1 fruit fly cellular context compared by ENCODE assay signal in the genomic region with DNA sequence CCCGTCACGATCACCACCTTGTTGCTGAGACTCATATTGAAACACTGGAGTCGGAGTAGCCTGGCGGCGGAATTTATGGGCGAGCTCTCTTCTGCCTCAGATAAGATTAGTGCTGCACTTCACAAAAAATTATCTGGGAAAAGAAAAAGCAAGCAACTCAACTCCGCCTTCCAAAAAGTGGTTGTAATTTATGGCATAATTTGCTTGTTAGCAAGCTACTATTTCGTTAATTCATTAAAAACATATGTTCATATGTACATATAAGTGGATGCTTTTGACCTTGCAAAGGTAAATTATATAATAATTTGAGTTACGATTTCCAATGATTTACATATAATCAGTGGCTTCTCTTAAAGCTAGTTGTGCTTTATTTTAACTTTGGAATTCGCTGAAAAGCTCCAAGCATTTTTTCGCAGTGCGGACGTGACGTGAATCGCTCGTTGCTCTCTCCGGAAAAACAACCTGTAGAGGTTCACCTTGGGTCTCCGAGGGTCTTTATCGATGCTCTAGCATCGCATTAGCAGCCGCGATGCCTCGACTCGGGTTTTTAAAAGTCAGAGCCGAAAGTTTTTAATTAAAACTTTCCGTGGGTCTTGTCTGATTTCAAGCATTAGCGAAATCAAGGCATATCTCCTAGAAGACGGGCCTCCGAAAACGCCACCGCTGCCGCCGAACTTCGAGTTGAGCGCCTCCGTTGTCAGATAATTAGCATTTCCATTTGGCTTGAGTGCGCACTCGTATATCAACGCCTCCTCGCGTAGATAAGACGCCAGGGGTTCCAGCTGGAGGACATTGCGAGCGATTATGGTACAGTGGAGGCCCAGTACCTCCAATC.
A peak's percentile ranks its signal among the peaks of the same experiment; 100 is the strongest.
TF ChIP-seq lines count a peak whose summit lies in the region.

Gene CG3699, minus strand, starts transcription at position 51 of the 835 bp plus-strand sequence.

TF ChIP-seq in whole organism, embryonic, 481 proteins besides CTCF, POLR2A, EP300 and RAD21 (continued from another document):
- TF ChIP-seq mam (GFP tag; optimal IDR thresholded peaks at IDR 0.05; lab: Kevin White, UChicago) (peak; percentile 35), oc (tag; optimal IDR thresholded peaks at IDR 0.05; lab: Kevin White, UChicago) (no peak), CG9797 (GFP tag; optimal IDR thresholded peaks at IDR 0.05; lab: Kevin White, UChicago) (no peak), fd102C (GFP tag; optimal IDR thresholded peaks at IDR 0.05; lab: Kevin White, UChicago) (no peak), BtbVII (GFP tag; optimal IDR thresholded peaks at IDR 0.05; lab: Kevin White, UChicago) (peak; percentile 56), NFAT (GFP tag; IDR thresholded peaks at IDR 0.05; lab: Robert Waterston, UW) (no peak), GATAe (GFP tag; conservative IDR thresholded peaks at IDR 0.05; lab: Robert Waterston, UW) (peak; percentile 54), rib (GFP tag; IDR thresholded peaks at IDR 0.05; lab: Robert Waterston, UW) (0 out of 2 replicates have a peak, but pooled peaks have one; percentile 25), exex (tag; optimal IDR thresholded peaks at IDR 0.05; lab: Kevin White, UChicago) (peak; percentile 73), CG33213 (GFP tag; optimal IDR thresholded peaks at IDR 0.05; lab: Kevin White, UChicago) (no peak), Poxn (GFP tag; IDR thresholded peaks at IDR 0.05; lab: Robert Waterston, UW) (no peak), sisA (GFP tag; IDR thresholded peaks at IDR 0.05; lab: Robert Waterston, UW) (no peak), CG6813 (GFP tag; optimal IDR thresholded peaks at IDR 0.05; lab: Kevin White, UChicago) (peak; percentile 20), CG10979 (tag; optimal IDR thresholded peaks at IDR 0.05; lab: Kevin White, UChicago) (peak; percentile 2), h (optimal IDR thresholded peaks at IDR 0.05; lab: Kevin White, UChicago) (no peak), CG12299 (tag; optimal IDR thresholded peaks at IDR 0.05; lab: Kevin White, UChicago) (no peak), CG10209 (GFP tag; optimal IDR thresholded peaks at IDR 0.05; lab: Kevin White, UChicago) (peak; percentile 52), CG14710 (tag; optimal IDR thresholded peaks at IDR 0.05; lab: Kevin White, UChicago) (no peak), Mes4 (GFP tag; optimal IDR thresholded peaks at IDR 0.05; lab: Kevin White, UChicago) (no peak), CG1024 (GFP tag; IDR thresholded peaks at IDR 0.05; lab: Robert Waterston, UW) (no peak), CG10654 (GFP tag; optimal IDR thresholded peaks at IDR 0.05; lab: Kevin White, UChicago) (no peak), Eip74EF (GFP tag; optimal IDR thresholded peaks at IDR 0.05; lab: Kevin White, UChicago) (no peak), CG11504 (tag; optimal IDR thresholded peaks at IDR 0.05; lab: Kevin White, UChicago) (peak; percentile 66), tap (tag; optimal IDR thresholded peaks at IDR 0.05; lab: Kevin White, UChicago) (no peak), CG10366 (GFP tag; IDR thresholded peaks at IDR 0.05; lab: Robert Waterston, UW) (no peak), CG1603 (tag; optimal IDR thresholded peaks at IDR 0.05; lab: Kevin White, UChicago) (no peak), grau (tag; optimal IDR thresholded peaks at IDR 0.05; lab: Kevin White, UChicago) (peak; percentile 67), ci (GFP tag; IDR thresholded peaks at IDR 0.05; lab: Robert Waterston, UW) (no peak), CG2678 (tag; optimal IDR thresholded peaks at IDR 0.05; lab: Kevin White, UChicago) (peak; percentile 77), repo (GFP tag; optimal IDR thresholded peaks at IDR 0.05; lab: Kevin White, UChicago) (no peak), disco-r (GFP tag; optimal IDR thresholded peaks at IDR 0.05; lab: Kevin White, UChicago) (no peak), ro (GFP tag; IDR thresholded peaks at IDR 0.05; lab: Robert Waterston, UW) (no peak), E2f1 (GFP tag; IDR thresholded peaks at IDR 0.05; lab: Robert Waterston, UW) (no peak), CG13296 (GFP tag; optimal IDR thresholded peaks at IDR 0.05; lab: Kevin White, UChicago) (peak; percentile 62), CG9876 (GFP tag; optimal IDR thresholded peaks at IDR 0.05; lab: Kevin White, UChicago) (no peak), fru (optimal IDR thresholded peaks at IDR 0.05; lab: Kevin White, UChicago) (no peak), Usf (GFP tag; optimal IDR thresholded peaks at IDR 0.05; lab: Kevin White, UChicago) (no peak), CG11247 (GFP tag; IDR thresholded peaks at IDR 0.05; lab: Robert Waterston, UW) (no peak), fd64A (GFP tag; optimal IDR thresholded peaks at IDR 0.05; lab: Kevin White, UChicago) (no peak), peb (GFP tag; IDR thresholded peaks at IDR 0.05; lab: Robert Waterston, UW) (no peak), Dll (GFP tag; IDR thresholded peaks at IDR 0.05; lab: Robert Waterston, UW; ENCODE audit: partially characterized antibody) (no peak), CG8281 (tag; optimal IDR thresholded peaks at IDR 0.05; lab: Kevin White, UChicago) (no peak), gem (tag; optimal IDR thresholded peaks at IDR 0.05; lab: Kevin White, UChicago) (peak; percentile 63), CG10565 (GFP tag; optimal IDR thresholded peaks at IDR 0.05; lab: Kevin White, UChicago) (no peak), CG15011 (GFP tag; optimal IDR thresholded peaks at IDR 0.05; lab: Kevin White, UChicago) (no peak), amos (GFP tag; IDR thresholded peaks at IDR 0.05; lab: Robert Waterston, UW; ENCODE audit: partially characterized antibody) (no peak), wek (GFP tag; optimal IDR thresholded peaks at IDR 0.05; lab: Kevin White, UChicago) (no peak), eyg (GFP tag; optimal IDR thresholded peaks at IDR 0.05; lab: Kevin White, UChicago) (no peak), pfk (GFP tag; optimal IDR thresholded peaks at IDR 0.05; lab: Kevin White, UChicago) (no peak), btn (GFP tag; optimal IDR thresholded peaks at IDR 0.05; lab: Kevin White, UChicago) (no peak), Camta (GFP tag; optimal IDR thresholded peaks at IDR 0.05; lab: Kevin White, UChicago) (no peak), CG14667 (GFP tag; IDR thresholded peaks at IDR 0.05; lab: Robert Waterston, UW) (no peak)
